Worm (Caenorhabditis elegans): ENCODE measurements around the gene F22E5.9.
"Not testable (repeated sequence)": the region's sequence is repeated elsewhere in the genome, so short reads cannot be mapped to it uniquely, and the experiment has no call there.

The F22E5.9 gene

DNA sequence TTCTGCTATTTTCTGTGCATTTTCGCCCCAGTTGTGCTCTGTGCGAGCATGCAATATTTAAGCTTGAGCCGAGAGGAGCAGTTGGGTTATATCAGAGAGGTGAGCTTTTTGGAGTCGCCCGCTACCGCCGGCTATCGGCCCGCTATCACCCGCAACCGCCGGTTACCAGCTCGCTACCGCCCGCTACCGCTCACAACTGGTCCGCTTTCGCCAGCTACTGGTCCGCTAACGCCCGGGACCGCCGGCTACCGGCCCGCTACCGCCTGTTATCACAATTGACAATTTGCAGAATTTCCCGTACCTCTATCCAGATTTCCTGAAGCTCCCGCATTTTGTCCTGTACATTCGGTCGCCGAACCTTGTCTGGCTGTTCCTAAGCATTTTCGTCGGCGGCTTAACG, 9.8 kb upstream of the F22E5.9 start:
- TF ChIP-seq dao-5 (tag; optimal IDR thresholded peaks at IDR 0.05) (no peak), him-1 (tag; optimal IDR thresholded peaks at IDR 0.05) (no peak), W03F9.2 (tag; optimal IDR thresholded peaks at IDR 0.05) (no peak)

DNA sequence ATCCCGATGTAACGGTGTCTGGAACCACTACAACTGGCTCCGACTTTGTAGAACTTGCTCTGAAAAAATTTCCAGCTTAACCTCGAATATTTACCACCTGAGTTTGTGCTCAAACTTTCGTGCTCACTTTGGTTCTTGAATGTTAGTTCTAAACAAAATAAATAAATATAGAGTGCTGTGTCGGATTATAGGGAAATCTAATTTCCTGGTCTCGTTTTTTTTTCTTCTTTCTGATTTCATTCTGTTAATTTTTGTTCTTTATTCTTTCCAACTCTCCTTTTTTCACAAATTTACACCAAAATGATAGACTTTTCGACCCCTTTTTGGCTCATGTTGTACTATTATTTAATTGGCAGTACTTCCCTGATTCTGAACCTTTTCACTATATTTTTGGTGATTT, 8.9 kb upstream of the F22E5.9 start, which contains the start of gene sri-37:
sri-37 (plus strand) TSS at position 301 of the 400 bp plus-strand sequence.
- no peak for TF ChIP-seq him-1 (tag; optimal IDR thresholded peaks at IDR 0.05)
- no peak for TF ChIP-seq W03F9.2 (tag; optimal IDR thresholded peaks at IDR 0.05)
- TF ChIP-seq dao-5 (tag; optimal IDR thresholded peaks at IDR 0.05), result no peak

- TF ChIP-seq him-1 (tag; optimal IDR thresholded peaks at IDR 0.05) (no peak), W03F9.2 (tag; optimal IDR thresholded peaks at IDR 0.05) (no peak), dao-5 (tag; optimal IDR thresholded peaks at IDR 0.05) (no peak)
Measured at ce11 chrII:2631169-2631568, 7.0 kb upstream of the F22E5.9 start, which contains the start of gene D2062.1. TSS of gene D2062.1 (plus strand) at chrII:2631469.

DNA sequence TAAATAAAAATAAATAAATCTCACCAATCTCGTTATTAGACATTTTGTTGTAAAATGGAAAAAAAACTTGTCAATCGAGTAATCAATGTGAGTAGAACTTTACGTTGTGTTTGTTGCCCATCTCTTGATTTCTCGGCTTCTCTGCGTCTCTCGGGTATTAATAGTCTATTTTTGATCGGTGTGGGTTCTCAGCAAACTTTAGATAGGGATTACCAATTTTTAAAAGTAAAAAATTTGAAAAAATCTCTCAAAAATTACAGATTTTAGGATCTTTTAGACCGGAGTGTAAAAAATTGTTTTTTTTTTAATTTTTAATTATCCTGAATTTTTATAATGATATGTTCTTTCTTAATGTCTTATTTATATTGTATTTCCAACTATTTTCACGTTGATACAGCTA, 829 bp upstream of the F22E5.9 start, which contains the start of gene F22E5.21:
F22E5.21 (minus strand) TSS at position 101 of the 400 bp plus-strand sequence.
- no peak for TF ChIP-seq dao-5 (tag; optimal IDR thresholded peaks at IDR 0.05)
- TF ChIP-seq W03F9.2 (tag; optimal IDR thresholded peaks at IDR 0.05), result no peak
- TF ChIP-seq him-1 (tag; optimal IDR thresholded peaks at IDR 0.05), result no peak

ce11 chrII:2639401-2640088, 1.4 kb downstream of the F22E5.9 start, which contains the start of gene F22E5.8:
TSS of gene F22E5.8 (plus strand) at chrII:2640038.
- not testable (repeated sequence) for TF ChIP-seq dao-5, W03F9.2, him-1 (tag; optimal IDR thresholded peaks at IDR 0.05)

DNA sequence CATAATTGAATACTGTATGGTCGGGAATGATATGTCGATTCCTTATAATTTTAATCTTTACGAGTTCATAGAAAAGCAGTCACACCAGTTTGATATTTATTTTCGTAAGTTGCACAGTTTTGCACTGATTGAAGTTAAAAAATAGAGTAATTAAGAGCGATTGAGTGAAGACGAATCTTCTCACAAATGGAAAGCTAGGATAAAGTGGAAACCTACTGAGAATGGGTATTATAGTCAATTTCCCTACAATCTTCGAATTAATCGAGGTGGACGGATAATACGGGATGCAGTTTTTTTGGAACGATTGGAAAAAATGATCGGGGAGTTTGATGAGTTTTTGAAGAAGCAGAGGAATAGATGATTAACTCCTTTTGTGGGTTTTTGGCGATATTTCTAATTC, 2.8 kb downstream of the F22E5.9 start, which contains the start of gene F22E5.23:
F22E5.23 (plus strand) TSS at position 301 of the 400 bp plus-strand sequence.
- TF ChIP-seq him-1 (tag; optimal IDR thresholded peaks at IDR 0.05) (no peak), dao-5 (tag; optimal IDR thresholded peaks at IDR 0.05) (no peak), W03F9.2 (tag; optimal IDR thresholded peaks at IDR 0.05) (no peak)

DNA sequence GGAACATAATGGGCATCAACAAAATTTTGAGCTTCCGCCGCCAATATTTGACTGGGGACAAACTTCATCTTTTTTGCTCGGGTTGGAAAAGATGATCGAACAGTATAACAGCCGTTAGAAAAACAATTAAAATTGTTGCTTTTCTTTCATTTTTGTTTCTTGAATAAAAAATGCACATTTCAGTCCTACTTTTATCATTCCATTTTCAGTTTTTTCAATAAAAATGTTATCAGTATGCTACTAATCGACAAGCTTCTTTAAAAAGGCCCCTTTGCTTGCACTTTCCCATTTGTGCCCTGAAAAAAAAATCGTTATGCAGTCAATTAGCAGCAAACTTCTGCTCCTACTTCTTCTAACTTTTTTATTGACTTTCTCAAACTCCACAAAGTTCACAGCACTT, 3.6 kb downstream of the F22E5.9 start, which contains the start of gene F22E5.7:
F22E5.7 (plus strand) TSS at position 301 of the 400 bp plus-strand sequence.
- TF ChIP-seq him-1 (tag; optimal IDR thresholded peaks at IDR 0.05) (no peak), dao-5 (tag; optimal IDR thresholded peaks at IDR 0.05) (no peak), W03F9.2 (tag; optimal IDR thresholded peaks at IDR 0.05) (no peak)

ce11 chrII:2644498-2644897, 6.3 kb downstream of the F22E5.9 start, which contains the start of gene F22E5.11:
TSS of gene F22E5.11 (minus strand) at chrII:2644598.
- TF ChIP-seq W03F9.2 (tag; optimal IDR thresholded peaks at IDR 0.05) (no peak), him-1 (tag; optimal IDR thresholded peaks at IDR 0.05) (no peak), dao-5 (tag; optimal IDR thresholded peaks at IDR 0.05) (no peak)

DNA sequence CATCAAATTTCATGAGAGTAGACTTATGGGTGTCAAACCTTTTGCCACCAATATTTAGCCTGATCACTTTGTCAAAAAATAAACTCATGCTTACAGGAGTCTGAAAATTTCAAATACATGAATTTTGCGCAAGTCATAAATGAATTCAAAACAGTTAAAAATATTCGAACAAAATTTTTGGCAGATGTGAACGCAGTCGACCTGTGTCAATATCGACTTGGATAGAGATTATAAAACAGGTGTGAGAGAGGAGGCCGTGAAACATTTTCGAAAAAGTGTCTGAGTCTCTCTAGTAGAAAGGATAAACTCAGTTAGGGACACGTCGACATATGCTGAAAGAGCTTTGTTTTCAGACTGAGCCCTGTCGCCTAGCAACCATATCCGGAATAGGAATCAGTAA, 8.6 kb downstream of the F22E5.9 start, which contains the start of gene F22E5.12:
F22E5.12 (minus strand) TSS at position 101 of the 400 bp plus-strand sequence.
- not testable (repeated sequence) for TF ChIP-seq W03F9.2, dao-5, him-1 (tag; optimal IDR thresholded peaks at IDR 0.05)

- TF ChIP-seq dao-5 (tag; optimal IDR thresholded peaks at IDR 0.05) (no peak), W03F9.2 (tag; optimal IDR thresholded peaks at IDR 0.05) (no peak), him-1 (tag; optimal IDR thresholded peaks at IDR 0.05) (no peak)
Measured at ce11 chrII:2649015-2649414, 10.8 kb downstream of the F22E5.9 start.

DNA sequence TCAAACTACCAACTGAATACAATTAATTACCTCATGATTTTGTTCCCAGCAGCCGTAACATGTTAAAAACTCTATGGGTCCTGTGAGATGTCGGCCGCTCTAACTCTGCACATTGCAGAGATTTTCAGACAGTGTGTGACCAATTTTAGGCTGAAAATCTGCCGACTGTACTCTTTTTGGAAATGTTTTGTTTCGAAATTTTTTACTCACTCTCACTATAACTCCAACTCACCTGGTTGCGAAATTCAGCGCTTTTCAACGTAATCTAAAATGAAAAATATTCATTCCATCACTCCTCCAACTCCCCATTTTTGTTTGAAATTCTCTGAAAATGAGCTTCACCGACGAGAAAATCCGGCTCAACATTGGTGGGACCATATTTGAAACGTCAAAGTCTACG, 11.4 kb downstream of the F22E5.9 start, which contains the start of the genes F22E5.13 and F22E5.6:
F22E5.13 (minus strand) TSS at position 101 of the 400 bp plus-strand sequence.
F22E5.6 (plus strand) TSS at position 297 of the 400 bp plus-strand sequence.
- no peak for TF ChIP-seq him-1 (tag; optimal IDR thresholded peaks at IDR 0.05)
- no peak for TF ChIP-seq dao-5 (tag; optimal IDR thresholded peaks at IDR 0.05)
- no peak for TF ChIP-seq W03F9.2 (tag; optimal IDR thresholded peaks at IDR 0.05)

DNA sequence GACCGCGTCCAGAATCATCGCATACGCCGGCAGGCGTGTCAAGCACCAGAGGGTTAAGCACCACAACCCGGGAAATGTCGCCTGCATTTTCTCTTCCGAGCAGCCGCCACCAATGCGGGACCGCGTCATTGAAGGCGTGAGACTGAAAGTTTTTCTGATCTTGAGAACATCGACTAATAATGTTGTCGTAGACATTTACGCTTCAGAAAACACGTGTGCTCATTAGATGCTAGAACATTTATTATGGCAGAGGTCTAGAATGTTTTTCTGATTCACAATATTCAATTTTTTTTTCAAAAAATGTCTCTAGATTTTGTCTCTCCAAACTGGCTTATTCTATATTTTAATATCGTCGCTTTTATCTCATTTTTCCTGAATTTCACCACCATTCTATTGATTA, 18.4 kb downstream of the F22E5.9 start, which contains the start of gene sri-47:
sri-47 (plus strand) TSS at position 301 of the 400 bp plus-strand sequence.
- no peak for TF ChIP-seq dao-5 (tag; optimal IDR thresholded peaks at IDR 0.05)

DNA sequence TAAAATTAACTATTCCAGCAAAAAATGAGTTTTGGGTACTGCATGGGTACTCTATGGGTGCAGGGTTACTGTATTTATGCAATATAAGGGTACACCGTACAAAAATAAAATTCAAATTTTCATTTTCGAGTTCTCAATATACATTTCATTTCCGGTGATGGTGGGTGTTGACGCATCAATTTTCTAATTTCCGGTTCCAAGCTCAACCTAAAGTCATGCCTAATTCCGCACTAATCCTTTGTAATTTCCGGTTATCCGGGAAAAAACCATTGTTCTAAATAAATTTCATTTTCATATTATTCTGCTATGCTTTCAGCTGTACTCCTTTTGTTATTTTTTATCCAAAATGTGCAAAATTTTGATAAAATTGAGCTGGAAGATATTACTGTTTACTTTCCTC, 21.2 kb downstream of the F22E5.9 start, which contains the start of gene gcy-21:
gcy-21 (plus strand) TSS at position 301 of the 400 bp plus-strand sequence.
- no peak for TF ChIP-seq W03F9.2 (tag; optimal IDR thresholded peaks at IDR 0.05)
- TF ChIP-seq dao-5 (tag; optimal IDR thresholded peaks at IDR 0.05), result no peak
- TF ChIP-seq him-1 (tag; optimal IDR thresholded peaks at IDR 0.05), result no peak

DNA sequence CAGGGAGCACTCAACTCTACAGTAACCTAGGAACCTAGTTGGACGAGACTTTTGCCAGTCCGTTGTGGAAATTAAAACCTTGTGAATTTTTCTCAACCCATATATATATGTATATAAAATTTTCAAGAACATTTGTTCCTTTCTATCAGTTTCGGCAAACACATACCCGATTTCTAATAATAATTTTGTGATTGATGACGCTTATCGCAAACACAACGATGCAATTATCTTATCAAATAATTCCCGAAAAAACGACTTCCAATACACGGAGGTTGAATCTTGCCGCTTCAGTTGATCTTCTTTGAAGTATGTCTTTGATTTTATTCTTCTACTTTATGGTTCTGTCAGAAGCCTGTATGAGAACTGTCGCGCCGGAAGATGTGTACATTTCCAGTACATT, 26.9 kb downstream of the F22E5.9 start, which contains the start of gene F22E5.2:
F22E5.2 (plus strand) TSS at position 301 of the 400 bp plus-strand sequence.
- not testable (repeated sequence) for TF ChIP-seq him-1, W03F9.2, dao-5 (tag; optimal IDR thresholded peaks at IDR 0.05)
